Worm (Caenorhabditis elegans) whole organism, L2 larva: ENCODE data around the gene tram-1.

Source experiments
- ama-1 ChIP-seq: fragments of 150-350 bp; optimal IDR thresholded peaks from 2 replicates; lab custom pipeline; 2018; ENCODE audit warnings: inconsistent platforms
- lin-39 ChIP-seq: fragments of 150-350 bp; optimal IDR thresholded peaks from 2 replicates; lab custom pipeline; 2014; ENCODE audit warnings: missing biosample characterization, missing genetic modification reagents, missing genetic modification characterization
- lsy-2 ChIP-seq, 2 experiments: fragments of 150-350 bp in 1 of 2; sonication (generic microtip) in 1 of 2; optimal IDR thresholded peaks; 2 replicates each; lab custom pipeline; 2014 to 2017; ENCODE audit warnings: missing biosample characterization in 2 of 2, missing genetic modification characterization in 2 of 2
- mab-5 ChIP-seq: fragments of 150-350 bp; optimal IDR thresholded peaks from 2 replicates; lab custom pipeline; 2014; ENCODE audit warnings: missing biosample characterization, missing genetic modification characterization
- nhr-11 ChIP-seq: fragments of 150-350 bp; optimal IDR thresholded peaks from 2 replicates; lab custom pipeline; 2014; ENCODE audit warnings: missing biosample characterization, missing genetic modification characterization
- snpc-4 ChIP-seq: fragments of 150-350 bp; optimal IDR thresholded peaks from 2 replicates; lab custom pipeline; 2014; ENCODE audit warnings: missing biosample characterization, missing genetic modification characterization
- zag-1 ChIP-seq: fragments of 150-350 bp; optimal IDR thresholded peaks from 2 replicates; lab custom pipeline; 2014; ENCODE audit warnings: missing biosample characterization, missing genetic modification characterization
- ztf-11 ChIP-seq: sonication (generic microtip); optimal IDR thresholded peaks from 2 replicates; lab custom pipeline; 2017; ENCODE audit warnings: missing biosample characterization, missing genetic modification characterization

- TF ChIP-seq lsy-2 (tag; optimal IDR thresholded peaks at IDR 0.05; lab: Kevin White, UChicago) (peak in 1 of 2 experiments; percentile 34), lin-39 (no peak), ztf-11 (tag; lab: Kevin White, UChicago) (no peak), mab-5 (tag; lab: Kevin White, UChicago) (no peak), snpc-4 (tag; lab: Kevin White, UChicago) (no peak), ama-1 (lab: Kevin White, UChicago) (no peak), nhr-11 (no peak), zag-1 (no peak)
These were observed 40.8 kb downstream of the tram-1 start, which contains the start of gene gta-1 for ce11 chrIV:10180133-10180749.
